Fruit fly (Drosophila melanogaster): Measurements from ENCODE around the gene CG10920.

Gene CG10920

DNA sequence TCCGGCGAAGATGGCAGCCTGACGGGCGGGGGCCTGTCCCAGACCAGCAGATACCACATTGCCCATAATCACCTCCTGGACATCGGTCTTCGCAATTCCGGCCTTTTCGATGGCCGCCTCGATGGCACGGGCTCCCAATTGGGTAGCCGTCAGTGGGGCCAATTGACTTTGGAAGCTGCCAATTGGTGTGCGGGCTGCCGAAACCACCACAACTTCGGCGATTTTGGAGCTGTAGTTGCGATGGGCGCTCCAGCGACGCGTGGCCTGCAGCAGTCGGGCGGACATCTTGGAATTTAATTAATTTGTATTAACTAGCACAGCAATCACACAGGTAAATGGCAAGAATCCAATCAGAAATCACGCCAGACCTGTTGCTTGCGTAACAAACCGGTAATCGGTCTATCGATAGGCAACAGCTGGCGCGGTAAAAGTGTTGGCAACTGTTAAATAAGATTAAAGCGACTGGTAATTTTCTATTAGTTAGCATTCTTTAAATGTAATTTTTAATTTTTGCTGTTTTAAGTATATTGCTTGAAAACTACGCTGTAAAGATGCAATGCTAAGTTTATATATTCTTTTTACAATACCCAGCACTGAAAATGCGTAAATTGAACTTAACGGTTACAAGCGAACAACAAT lies 34.5 kb upstream of the CG10920 start, which contains the start of gene Acat1 (continued):
- no peak for TF ChIP-seq D (optimal IDR thresholded peaks at IDR 0.05)
- no peak for TF ChIP-seq D (GFP tag; optimal IDR thresholded peaks at IDR 0.05)
- 0 out of 2 replicates have a peak, but pooled peaks have one; percentile 40 for TF ChIP-seq CG31441 (GFP tag; IDR thresholded peaks at IDR 0.05)
- TF ChIP-seq fd96Cb (tag; optimal IDR thresholded peaks at IDR 0.05), result peak; percentile 35
- TF ChIP-seq usp (GFP tag; optimal IDR thresholded peaks at IDR 0.05), result no peak
- no peak for TF ChIP-seq zf30C (GFP tag; optimal IDR thresholded peaks at IDR 0.05)
- TF ChIP-seq CG9727 (GFP tag; optimal IDR thresholded peaks at IDR 0.05), result peak; percentile 59
- TF ChIP-seq fd64A (GFP tag; optimal IDR thresholded peaks at IDR 0.05), result no peak
- TF ChIP-seq CG6813 (GFP tag; optimal IDR thresholded peaks at IDR 0.05), result peak; percentile 12
- no peak for TF ChIP-seq CG7963 (GFP tag; IDR thresholded peaks at IDR 0.05; ENCODE audit: partially characterized antibody)
- peak; percentile 62 for TF ChIP-seq Drgx (GFP tag; IDR thresholded peaks at IDR 0.05)
- TF ChIP-seq Max (GFP tag; optimal IDR thresholded peaks at IDR 0.05), result peak; percentile 54
- TF ChIP-seq CG3163 (GFP tag; optimal IDR thresholded peaks at IDR 0.05), result no peak
- peak; percentile 29 for TF ChIP-seq CG9817 (tag; optimal IDR thresholded peaks at IDR 0.05)
- peak; percentile 53 for TF ChIP-seq chn (GFP tag; optimal IDR thresholded peaks at IDR 0.05)
- no peak for TF ChIP-seq sr (GFP tag; IDR thresholded peaks at IDR 0.05)
- TF ChIP-seq ash1 (GFP tag; optimal IDR thresholded peaks at IDR 0.05), result no peak
- TF ChIP-seq MESR4 (GFP tag; optimal IDR thresholded peaks at IDR 0.05), result peak; percentile 65
- peak; percentile 26; the same call in 1 of the 2 replicates for TF ChIP-seq H2.0 (GFP tag; IDR thresholded peaks at IDR 0.05)
- no peak for TF ChIP-seq Tbp (GFP tag; optimal IDR thresholded peaks at IDR 0.05)
- TF ChIP-seq Asciz (GFP tag; optimal IDR thresholded peaks at IDR 0.05), result peak; percentile 56
- peak; percentile 17 for TF ChIP-seq ewg (GFP tag; optimal IDR thresholded peaks at IDR 0.05)
- TF ChIP-seq chinmo (GFP tag; IDR thresholded peaks at IDR 0.05; ENCODE audit: partially characterized antibody), result 0 out of 4 replicates have a peak, but pooled peaks have one; percentile 56
- peak; percentile 25 for TF ChIP-seq Camta (GFP tag; optimal IDR thresholded peaks at IDR 0.05)
- peak; percentile 53; the same call in 1 of the 2 replicates for TF ChIP-seq CG3847 (GFP tag; IDR thresholded peaks at IDR 0.05)
- TF ChIP-seq CG11695 (GFP tag; IDR thresholded peaks at IDR 0.05), result peak; percentile 47; the same call in 1 of the 3 replicates
- TF ChIP-seq lmd (GFP tag; IDR thresholded peaks at IDR 0.05), result 0 out of 2 replicates have a peak, but pooled peaks have one; percentile 31
- TF ChIP-seq phol (tag; optimal IDR thresholded peaks at IDR 0.05), result peak; percentile 64
- TF ChIP-seq CG2120 (GFP tag; optimal IDR thresholded peaks at IDR 0.05), result peak; percentile 80
- TF ChIP-seq Nf-YB (GFP tag; optimal IDR thresholded peaks at IDR 0.05), result peak; percentile 39
- no peak for TF ChIP-seq Adf1 (GFP tag; IDR thresholded peaks at IDR 0.05)
- TF ChIP-seq vvl (GFP tag; IDR thresholded peaks at IDR 0.05), result peak; percentile 83
- peak; percentile 42 for TF ChIP-seq Sry-δ (GFP tag; optimal IDR thresholded peaks at IDR 0.05)
- TF ChIP-seq Rx (GFP tag; IDR thresholded peaks at IDR 0.05), result peak; percentile 44
- TF ChIP-seq her (GFP tag; optimal IDR thresholded peaks at IDR 0.05), result peak; percentile 14
- TF ChIP-seq pita (GFP tag; optimal IDR thresholded peaks at IDR 0.05), result no peak
- TF ChIP-seq CG8388 (GFP tag; optimal IDR thresholded peaks at IDR 0.05), result peak; percentile 35
- peak; percentile 76; the same call in 1 of the 3 replicates for TF ChIP-seq ken (GFP tag; IDR thresholded peaks at IDR 0.05)
- TF ChIP-seq CG34376 (GFP tag; optimal IDR thresholded peaks at IDR 0.05), result peak; percentile 0
- TF ChIP-seq fd3F (GFP tag; optimal IDR thresholded peaks at IDR 0.05), result no peak
- 0 out of 3 replicates have a peak, but pooled peaks have one; percentile 20 for TF ChIP-seq dysf (GFP tag; IDR thresholded peaks at IDR 0.05)
- TF ChIP-seq Gug (GFP tag; IDR thresholded peaks at IDR 0.05), result no peak
- peak; percentile 48; the same call in 1 of the 2 replicates for TF ChIP-seq HLH3B (GFP tag; IDR thresholded peaks at IDR 0.05)
- peak; percentile 75 for TF ChIP-seq CG12391 (tag; optimal IDR thresholded peaks at IDR 0.05)
- peak; percentile 66 for TF ChIP-seq stc (GFP tag; IDR thresholded peaks at IDR 0.05)
- TF ChIP-seq ab (GFP tag; optimal IDR thresholded peaks at IDR 0.05), result no peak
- TF ChIP-seq lab (GFP tag; optimal IDR thresholded peaks at IDR 0.05), result peak; percentile 72
- peak; percentile 83 for TF ChIP-seq Xrp1 (GFP tag; IDR thresholded peaks at IDR 0.05)
- TF ChIP-seq pum (GFP tag; optimal IDR thresholded peaks at IDR 0.05), result peak; percentile 27
- TF ChIP-seq Ets65A (GFP tag), result peak; percentile 75
